Worm (Caenorhabditis elegans) whole organism, late embryonic: Measurements from ENCODE around the gene K02D10.8.

Source experiments
- C08G9.2 ChIP-seq: sonication (generic microtip); optimal IDR thresholded peaks from 2 replicates; lab custom pipeline; 2016; ENCODE audit warnings: mild to moderate bottlenecking, missing genetic modification characterization, moderate library complexity, missing compliant biosample characterization
- C38D4.7 ChIP-seq: fragments of 200-800 bp; sonication (Bioruptor generic); optimal IDR thresholded peaks from 2 replicates; lab custom pipeline; 2018; ENCODE audit warnings: mild to moderate bottlenecking, missing genetic modification characterization, moderate library complexity, missing compliant biosample characterization
- K09A11.1 ChIP-seq: sonication (generic microtip); optimal IDR thresholded peaks from 2 replicates; lab custom pipeline; 2017; ENCODE audit warnings: antibody characterized with exemption, mild to moderate bottlenecking, missing genetic modification characterization, missing compliant biosample characterization; ENCODE audit not compliant: insufficient read depth
- T23F11.4 ChIP-seq: fragments of 200-800 bp; sonication (Bioruptor generic); optimal IDR thresholded peaks from 2 replicates; lab custom pipeline; 2018; ENCODE audit warnings: mild to moderate bottlenecking, missing genetic modification characterization, missing compliant biosample characterization
- Y22D7AL.16 ChIP-seq: sonication (generic microtip); optimal IDR thresholded peaks from 2 replicates; lab custom pipeline; 2016; ENCODE audit warnings: missing genetic modification characterization, missing compliant biosample characterization
- ama-1 ChIP-seq: fragments of 150-350 bp; optimal IDR thresholded peaks from 2 replicates; lab custom pipeline; 2014
- ceh-14 ChIP-seq: sonication (generic microtip); optimal IDR thresholded peaks from 2 replicates; lab custom pipeline; 2016; ENCODE audit warnings: missing genotype, missing genetic modification characterization, missing compliant biosample characterization
- ceh-19 ChIP-seq: fragments of 200-800 bp; sonication (Bioruptor generic); optimal IDR thresholded peaks from 2 replicates; lab custom pipeline; 2018; ENCODE audit warnings: mild to moderate bottlenecking, missing genetic modification characterization, missing compliant biosample characterization
- ceh-22 ChIP-seq: sonication (generic microtip); optimal IDR thresholded peaks from 2 replicates; lab custom pipeline; 2017; ENCODE audit warnings: missing biosample characterization, missing genetic modification characterization
- ceh-24 ChIP-seq: sonication (generic microtip); optimal IDR thresholded peaks from 2 replicates; lab custom pipeline; 2016; ENCODE audit warnings: mild to moderate bottlenecking, missing genetic modification characterization, missing compliant biosample characterization
- ceh-30 ChIP-seq: fragments of 150-350 bp; optimal IDR thresholded peaks from 2 replicates; lab custom pipeline; 2014; ENCODE audit warnings: missing biosample characterization, missing genetic modification characterization
- ceh-31 ChIP-seq: sonication (generic microtip); optimal IDR thresholded peaks from 2 replicates; lab custom pipeline; 2016; ENCODE audit warnings: missing genetic modification characterization, missing compliant biosample characterization
- ceh-45 ChIP-seq: fragments of 200-800 bp; sonication (Bioruptor generic); IDR thresholded peaks from 2 replicates; pipeline ENCODE4 v1.3.6; 2022; ENCODE audit warnings: missing genetic modification reagents, missing genetic modification characterization, missing compliant biosample characterization
- ceh-48 ChIP-seq: sonication (generic microtip); optimal IDR thresholded peaks from 2 replicates; lab custom pipeline; 2016; ENCODE audit warnings: missing genetic modification characterization, inconsistent platforms, missing compliant biosample characterization
- ceh-6 ChIP-seq: fragments of 200-800 bp; sonication (Bioruptor generic); optimal IDR thresholded peaks from 2 replicates; lab custom pipeline; 2018; ENCODE audit warnings: mild to moderate bottlenecking, missing genetic modification characterization, missing compliant biosample characterization
- dmd-4 ChIP-seq: sonication (generic microtip); optimal IDR thresholded peaks from 2 replicates; lab custom pipeline; 2016; ENCODE audit warnings: borderline replicate concordance, missing genetic modification characterization, missing compliant biosample characterization
- dve-1 ChIP-seq: sonication (generic microtip); optimal IDR thresholded peaks from 2 replicates; lab custom pipeline; 2017; ENCODE audit warnings: antibody characterized with exemption, mild to moderate bottlenecking, missing genetic modification characterization, missing compliant biosample characterization
- elt-4 ChIP-seq: sonication (generic microtip); optimal IDR thresholded peaks from 2 replicates; lab custom pipeline; 2016; ENCODE audit warnings: missing genetic modification characterization, missing compliant biosample characterization
- ets-4 ChIP-seq: sonication (generic microtip); optimal IDR thresholded peaks from 2 replicates; lab custom pipeline; 2016; ENCODE audit warnings: missing genetic modification characterization, missing compliant biosample characterization
- eyg-1 ChIP-seq: sonication (generic microtip); optimal IDR thresholded peaks from 2 replicates; lab custom pipeline; 2016; ENCODE audit warnings: missing genotype, missing genetic modification characterization, missing compliant biosample characterization
- fkh-10 ChIP-seq: fragments of 150-350 bp; optimal IDR thresholded peaks from 2 replicates; lab custom pipeline; 2014; ENCODE audit warnings: missing biosample characterization, missing genetic modification reagents, missing genetic modification characterization
- fkh-6 ChIP-seq: sonication (generic microtip); optimal IDR thresholded peaks from 2 replicates; lab custom pipeline; 2016; ENCODE audit warnings: missing genetic modification characterization, missing compliant biosample characterization
- gmeb-2 ChIP-seq: sonication (generic microtip); optimal IDR thresholded peaks from 2 replicates; lab custom pipeline; 2016; ENCODE audit warnings: missing genetic modification characterization, inconsistent platforms, missing compliant biosample characterization
- hlh-13 ChIP-seq: fragments of 200-800 bp; sonication (Bioruptor generic); optimal IDR thresholded peaks from 2 replicates; lab custom pipeline; 2018; ENCODE audit warnings: mild to moderate bottlenecking, missing genetic modification characterization, missing compliant biosample characterization
- hlh-15 ChIP-seq: sonication (generic microtip); optimal IDR thresholded peaks from 2 replicates; lab custom pipeline; 2016; ENCODE audit warnings: missing genetic modification characterization, missing compliant biosample characterization
- hlh-30 ChIP-seq: sonication (generic microtip); optimal IDR thresholded peaks from 2 replicates; lab custom pipeline; 2017; ENCODE audit warnings: antibody characterized with exemption, missing genetic modification characterization, missing compliant biosample characterization; ENCODE audit not compliant: insufficient read depth
- lim-6 ChIP-seq: sonication (generic microtip); optimal IDR thresholded peaks from 2 replicates; lab custom pipeline; 2016; ENCODE audit warnings: missing genetic modification characterization, missing compliant biosample characterization
- mec-3 ChIP-seq: sonication (generic microtip); optimal IDR thresholded peaks from 2 replicates; lab custom pipeline; 2016; ENCODE audit warnings: borderline replicate concordance, missing genetic modification characterization, missing compliant biosample characterization
- nfya-1 ChIP-seq: sonication (generic microtip); optimal IDR thresholded peaks from 2 replicates; lab custom pipeline; 2017; ENCODE audit warnings: missing genetic modification characterization, mild to moderate bottlenecking, missing compliant biosample characterization, antibody characterized with exemption, moderate library complexity
- nhr-232 ChIP-seq: sonication (generic microtip); optimal IDR thresholded peaks from 2 replicates; lab custom pipeline; 2016; ENCODE audit warnings: missing genetic modification characterization, missing compliant biosample characterization
- npax-4 ChIP-seq: sonication (generic microtip); optimal IDR thresholded peaks from 2 replicates; lab custom pipeline; 2016; ENCODE audit warnings: missing genetic modification characterization, missing compliant biosample characterization
- odd-2 ChIP-seq: sonication (generic microtip); optimal IDR thresholded peaks from 2 replicates; lab custom pipeline; 2017; ENCODE audit warnings: antibody characterized with exemption, mild to moderate bottlenecking, missing genetic modification characterization, missing compliant biosample characterization
- pat-9 ChIP-seq: fragments of 200-800 bp; sonication (Bioruptor generic); optimal IDR thresholded peaks from 2 replicates; lab custom pipeline; 2018; ENCODE audit warnings: mild to moderate bottlenecking, missing genetic modification characterization, moderate library complexity, missing compliant biosample characterization
- pha-4 ChIP-seq: fragments of 150-350 bp; optimal IDR thresholded peaks from 2 replicates; lab custom pipeline; 2018; ENCODE audit warnings: missing biosample characterization, missing genetic modification reagents, missing genetic modification characterization
- pqm-1 ChIP-seq: sonication (generic microtip); optimal IDR thresholded peaks from 2 replicates; lab custom pipeline; 2016; ENCODE audit warnings: missing genetic modification characterization, missing compliant biosample characterization
- pros-1 ChIP-seq: fragments of 150-350 bp; optimal IDR thresholded peaks from 2 replicates; lab custom pipeline; 2014; ENCODE audit warnings: missing biosample characterization, missing genetic modification reagents, missing genetic modification characterization
- ref-2 ChIP-seq: sonication (generic microtip); optimal IDR thresholded peaks from 2 replicates; lab custom pipeline; 2016; ENCODE audit warnings: missing genetic modification characterization, missing compliant biosample characterization
- rnt-1 ChIP-seq: sonication (generic microtip); optimal IDR thresholded peaks from 2 replicates; lab custom pipeline; 2016; ENCODE audit warnings: missing genetic modification characterization, missing compliant biosample characterization
- sdc-2 ChIP-seq: sonication (generic microtip); optimal IDR thresholded peaks from 2 replicates; lab custom pipeline; 2016; ENCODE audit warnings: missing genotype, missing genetic modification characterization, missing compliant biosample characterization
- sox-2 ChIP-seq: fragments of 200-800 bp; sonication (Bioruptor generic); IDR thresholded peaks from 2 replicates; pipeline ENCODE4 v1.3.6; 2022; ENCODE audit warnings: missing genetic modification reagents, missing genetic modification characterization, missing compliant biosample characterization
- sox-4 ChIP-seq: sonication (generic microtip); optimal IDR thresholded peaks from 2 replicates; lab custom pipeline; 2017; ENCODE audit warnings: mild to moderate bottlenecking, missing genetic modification characterization, inconsistent platforms, missing compliant biosample characterization
- syd-9 ChIP-seq: sonication (generic microtip); optimal IDR thresholded peaks from 2 replicates; lab custom pipeline; 2016; ENCODE audit warnings: mild to moderate bottlenecking, missing genetic modification characterization, moderate library complexity, missing compliant biosample characterization
- tbx-2 ChIP-seq: sonication (generic microtip); optimal IDR thresholded peaks from 2 replicates; lab custom pipeline; 2016; ENCODE audit warnings: missing genetic modification characterization, missing compliant biosample characterization
- ttx-3 ChIP-seq: sonication (generic microtip); optimal IDR thresholded peaks from 2 replicates; lab custom pipeline; 2016; ENCODE audit warnings: missing genetic modification reagents, missing genetic modification characterization, missing compliant biosample characterization
- unc-3 ChIP-seq, 2 experiments: fragments of 200-800 bp in 1 of 2; sonication (Bioruptor generic) in 1 of 2; sonication (generic microtip) in 1 of 2; conservative IDR thresholded peaks in 1 of 2; optimal IDR thresholded peaks in 1 of 2; 2 replicates each; pipeline versions ENCODE4 v1.3.6 to Lab custom; 2016 to 2022; ENCODE audit warnings: missing compliant biosample characterization in 2 of 2, missing genetic modification characterization in 2 of 2, missing genetic modification reagents in 1 of 2
- unc-86 ChIP-seq: sonication (generic microtip); optimal IDR thresholded peaks from 2 replicates; lab custom pipeline; 2016; ENCODE audit warnings: missing genetic modification characterization, missing compliant biosample characterization
- zip-5 ChIP-seq: sonication (generic microtip); optimal IDR thresholded peaks from 2 replicates; lab custom pipeline; 2016; ENCODE audit warnings: missing genetic modification characterization, missing compliant biosample characterization
- ztf-16 ChIP-seq: sonication (generic microtip); optimal IDR thresholded peaks from 2 replicates; lab custom pipeline; 2017; ENCODE audit warnings: missing genetic modification characterization, missing compliant biosample characterization

The K02D10.8 gene

DNA sequence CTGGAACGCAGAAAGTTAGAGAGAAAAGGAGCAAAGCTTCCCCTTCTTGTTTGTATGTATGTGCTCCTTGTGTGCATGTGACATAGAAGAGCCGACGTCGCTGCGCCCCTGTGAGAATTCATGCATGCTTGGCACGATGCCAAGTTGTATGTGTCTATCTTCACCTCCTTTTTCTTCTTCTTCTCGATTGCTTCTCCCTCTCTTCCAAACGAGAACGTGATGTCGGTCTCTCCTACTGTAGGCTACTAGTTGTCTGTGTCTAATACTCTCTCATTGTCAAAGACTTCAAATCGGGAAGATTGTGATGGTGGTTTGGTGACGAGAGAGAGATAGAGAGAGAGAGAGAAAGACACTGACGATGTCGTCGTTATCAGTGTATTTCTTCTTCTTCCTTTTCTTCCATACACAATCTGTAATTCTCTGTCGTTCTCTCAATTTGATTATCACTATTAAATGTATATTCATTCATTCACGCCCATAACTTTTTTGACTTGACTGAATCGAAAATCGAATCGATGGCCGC lies 11.1 kb downstream of the K02D10.8 start (continued):
- TF ChIP-seq ceh-31 (tag; lab: Kevin White, UChicago) = peak; percentile 50
- no peak for TF ChIP-seq pat-9 (tag; lab: Kevin White, UChicago)
- TF ChIP-seq ttx-3 = no peak
- no peak for TF ChIP-seq unc-3 (GFP tag; conservative IDR thresholded peaks at IDR 0.05; lab: Robert Waterston, UW)
- TF ChIP-seq unc-3 (tag; optimal IDR thresholded peaks at IDR 0.05; lab: Kevin White, UChicago) = no peak
- no peak for TF ChIP-seq ceh-22 (tag; lab: Kevin White, UChicago)
- TF ChIP-seq tbx-2 = peak; percentile 23
- TF ChIP-seq ets-4 (tag; lab: Kevin White, UChicago) = no peak

DNA sequence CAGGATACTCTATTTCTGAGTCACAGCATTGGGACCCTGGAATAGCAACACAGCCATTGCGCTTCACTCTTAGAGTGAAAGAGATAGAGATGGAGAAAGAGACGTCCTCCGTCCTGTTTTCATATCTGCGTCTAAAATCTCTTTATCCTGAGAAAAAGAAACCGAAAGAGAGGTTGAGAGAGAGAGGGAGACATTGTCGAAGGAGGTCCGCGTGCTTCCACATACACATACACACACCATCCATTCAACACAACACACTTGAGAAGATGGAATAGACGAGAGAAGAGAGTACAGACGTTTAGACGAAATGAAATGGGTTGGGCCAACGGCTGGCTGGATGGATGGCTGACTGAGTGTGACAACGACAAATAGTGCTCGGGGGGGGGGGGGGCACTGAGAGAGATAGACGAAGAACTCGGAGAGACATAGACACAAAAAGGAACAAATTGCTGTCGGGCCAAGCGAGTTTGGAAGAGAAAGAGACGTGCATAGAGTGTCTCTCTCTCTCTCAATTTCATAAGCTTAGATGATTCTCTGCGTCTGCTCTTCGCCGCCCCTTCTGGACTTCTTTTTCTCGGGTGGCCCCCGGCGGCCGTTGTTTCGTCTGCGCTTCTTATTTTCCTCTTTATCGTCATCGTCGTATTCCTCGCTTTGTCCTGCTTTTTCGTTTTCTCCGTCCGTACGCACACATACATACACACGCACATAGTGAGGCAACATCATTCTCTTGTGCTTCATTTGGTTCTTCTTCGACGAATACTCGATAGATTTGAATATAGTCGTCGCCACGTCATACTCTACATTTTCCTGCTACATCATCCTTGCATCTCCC lies 14.0 kb downstream of the K02D10.8 start, which contains the start of gene F54F2.6:
F54F2.6 (minus strand) TSS at position 738 of the 832 bp plus-strand sequence.
- peak; percentile 78 for TF ChIP-seq pros-1 (tag; lab: Kevin White, UChicago)
- TF ChIP-seq fkh-10 (GFP tag; lab: Kevin White, UChicago) = no peak
- TF ChIP-seq fkh-6 = no peak
- TF ChIP-seq rnt-1 (tag; lab: Kevin White, UChicago) = peak; percentile 60
- TF ChIP-seq dve-1 (tag; lab: Kevin White, UChicago) = no peak
- no peak for TF ChIP-seq dmd-4 (tag; lab: Kevin White, UChicago)
- no peak for TF ChIP-seq sox-4 (tag; lab: Kevin White, UChicago)
- no peak for TF ChIP-seq hlh-13 (GFP tag; lab: Kevin White, UChicago)
- TF ChIP-seq ceh-22 (tag; lab: Kevin White, UChicago) = peak; percentile 69
- peak; percentile 41 for TF ChIP-seq ztf-16 (tag; lab: Kevin White, UChicago)
- no peak for TF ChIP-seq ceh-6
- TF ChIP-seq gmeb-2 (tag; lab: Kevin White, UChicago) = no peak
- peak; percentile 64 for TF ChIP-seq ama-1 (lab: Kevin White, UChicago)
- no peak for TF ChIP-seq pat-9 (tag; lab: Kevin White, UChicago)
- TF ChIP-seq ets-4 (tag; lab: Kevin White, UChicago) = no peak
- no peak for TF ChIP-seq ttx-3
- no peak for TF ChIP-seq C08G9.2 (tag; lab: Kevin White, UChicago)
- TF ChIP-seq eyg-1 (tag; lab: Kevin White, UChicago) = no peak
- no peak for TF ChIP-seq T23F11.4
- no peak for TF ChIP-seq ceh-24
- no peak for TF ChIP-seq pha-4 (tag; lab: Kevin White, UChicago)
- TF ChIP-seq zip-5 (tag; lab: Kevin White, UChicago) = peak; percentile 14
- peak; percentile 77 for TF ChIP-seq ceh-19 (GFP tag; lab: Kevin White, UChicago)
- peak; percentile 88 for TF ChIP-seq hlh-30 (tag; lab: Kevin White, UChicago)
- peak; percentile 3 for TF ChIP-seq ceh-30 (tag; lab: Kevin White, UChicago)
- TF ChIP-seq mec-3 (tag; lab: Kevin White, UChicago) = peak; percentile 27
- peak; percentile 57 for TF ChIP-seq unc-86 (tag; lab: Kevin White, UChicago)
- no peak for TF ChIP-seq elt-4 (tag; lab: Kevin White, UChicago)
- peak; percentile 58 for TF ChIP-seq sdc-2 (tag; lab: Kevin White, UChicago)
- no peak for TF ChIP-seq npax-4
- no peak for TF ChIP-seq Y22D7AL.16 (tag; lab: Kevin White, UChicago)
- no peak for TF ChIP-seq odd-2
- peak; percentile 47 for TF ChIP-seq K09A11.1
- peak; percentile 69 for TF ChIP-seq syd-9 (tag; lab: Kevin White, UChicago)
- TF ChIP-seq ceh-14 (tag; lab: Kevin White, UChicago) = peak; percentile 84
- no peak for TF ChIP-seq nhr-232 (tag; lab: Kevin White, UChicago)
- no peak for TF ChIP-seq hlh-15 (tag; lab: Kevin White, UChicago)
- peak; percentile 96 for TF ChIP-seq nfya-1 (tag; lab: Kevin White, UChicago)
- TF ChIP-seq C38D4.7 (GFP tag; lab: Kevin White, UChicago) = no peak
- TF ChIP-seq lim-6 (tag; lab: Kevin White, UChicago) = no peak
- peak; percentile 81 for TF ChIP-seq ref-2 (tag; lab: Kevin White, UChicago)
- peak; percentile 0 for TF ChIP-seq ceh-48 (tag; lab: Kevin White, UChicago)
- no peak for TF ChIP-seq ceh-45
- TF ChIP-seq pqm-1 (tag; lab: Kevin White, UChicago) = peak; percentile 53
- peak; percentile 56 for TF ChIP-seq sox-2 (GFP tag; lab: Robert Waterston, UW)
